Fruit fly (Drosophila melanogaster) whole organism, adult: ENCODE measurements around the gene NimC1.

Experiments
- CG11617 ChIP-seq: fragments of 200-800 bp; sonication (Bioruptor generic); optimal IDR thresholded peaks from 2 replicates; lab custom pipeline; 2017; ENCODE audit warnings: mild to moderate bottlenecking, missing biosample characterization, missing genetic modification reagents, missing genetic modification characterization
- CG12768 ChIP-seq: fragments of 200-800 bp; sonication (Bioruptor generic); optimal IDR thresholded peaks from 2 replicates; lab custom pipeline; 2017; ENCODE audit warnings: missing biosample characterization, missing genetic modification characterization, mild to moderate bottlenecking, moderate library complexity, missing genetic modification reagents
- CG14711 ChIP-seq: fragments of 200-800 bp; sonication (Bioruptor generic); optimal IDR thresholded peaks from 2 replicates; lab custom pipeline; 2018; ENCODE audit warnings: missing biosample characterization, mild to moderate bottlenecking, missing genetic modification characterization, moderate library complexity
- CG1620 ChIP-seq: fragments of 200-800 bp; sonication (Bioruptor generic); optimal IDR thresholded peaks from 2 replicates; lab custom pipeline; 2016; ENCODE audit warnings: missing biosample characterization, missing genetic modification characterization
- CG33017 ChIP-seq: fragments of 200-800 bp; sonication (Bioruptor generic); optimal IDR thresholded peaks from 2 replicates; lab custom pipeline; 2018; ENCODE audit warnings: missing biosample characterization, mild to moderate bottlenecking, missing genetic modification characterization, moderate library complexity
- CG5204 ChIP-seq: fragments of 200-800 bp; sonication (Bioruptor generic); optimal IDR thresholded peaks from 2 replicates; lab custom pipeline; 2016; ENCODE audit warnings: missing biosample characterization, missing genetic modification characterization
- CG7045 ChIP-seq: fragments of 200-800 bp; sonication (Bioruptor generic); optimal IDR thresholded peaks from 2 replicates; lab custom pipeline; 2017; ENCODE audit warnings: missing biosample characterization, mild to moderate bottlenecking, missing genetic modification characterization
- CG7101 ChIP-seq: fragments of 200-800 bp; sonication (Bioruptor generic); optimal IDR thresholded peaks from 2 replicates; lab custom pipeline; 2018; ENCODE audit warnings: missing biosample characterization, mild to moderate bottlenecking, missing genetic modification characterization, moderate library complexity
- Clk ChIP-seq: fragments of 200-800 bp; sonication (Bioruptor generic); optimal IDR thresholded peaks from 2 replicates; lab custom pipeline; 2017; ENCODE audit warnings: missing biosample characterization, missing genetic modification characterization
- Crg-1 ChIP-seq: fragments of 200-800 bp; sonication (Bioruptor generic); optimal IDR thresholded peaks from 2 replicates; lab custom pipeline; 2016; ENCODE audit warnings: missing biosample characterization, missing genetic modification characterization
- Hr96 ChIP-seq: fragments of 200-800 bp; sonication (Bioruptor generic); optimal IDR thresholded peaks from 2 replicates; lab custom pipeline; 2016; ENCODE audit warnings: missing biosample characterization, missing genetic modification characterization
- Mnt ChIP-seq: fragments of 200-800 bp; sonication (Bioruptor generic); optimal IDR thresholded peaks from 2 replicates; lab custom pipeline; 2016; ENCODE audit warnings: missing biosample characterization, mild to moderate bottlenecking, missing genetic modification characterization
- bab1 ChIP-seq: fragments of 200-800 bp; sonication (Bioruptor generic); optimal IDR thresholded peaks from 3 replicates; lab custom pipeline; 2019; ENCODE audit warnings: missing biosample characterization, mild to moderate bottlenecking, missing genetic modification characterization, moderate library complexity
- cic ChIP-seq: fragments of 200-800 bp; sonication (Bioruptor generic); optimal IDR thresholded peaks from 2 replicates; lab custom pipeline; 2017; ENCODE audit warnings: missing biosample characterization, mild to moderate bottlenecking, missing genetic modification characterization, moderate library complexity
- cnc ChIP-seq, 2 experiments: fragments of >200 bp; optimal IDR thresholded peaks; 2 replicates each; lab custom pipeline; 2017
- kay ChIP-seq: fragments of 200-800 bp; sonication (Bioruptor generic); peaks from one replicate; lab custom pipeline; 2016; ENCODE audit warnings: missing biosample characterization, missing genetic modification characterization, borderline replicate concordance
- ovo ChIP-seq: fragments of 200-800 bp; sonication (Bioruptor generic); optimal IDR thresholded peaks from 2 replicates; lab custom pipeline; 2016; ENCODE audit warnings: missing biosample characterization, missing genetic modification characterization
- pad ChIP-seq: fragments of 200-800 bp; sonication (Bioruptor generic); optimal IDR thresholded peaks from 3 replicates; lab custom pipeline; 2017; ENCODE audit warnings: missing biosample characterization, missing genetic modification characterization, mild to moderate bottlenecking, moderate library complexity, missing genetic modification reagents
- tj ChIP-seq: fragments of 200-800 bp; sonication (Bioruptor generic); optimal IDR thresholded peaks from 3 replicates; lab custom pipeline; 2017; ENCODE audit warnings: missing biosample characterization, mild to moderate bottlenecking, missing genetic modification characterization, moderate library complexity
- toe ChIP-seq: fragments of 200-800 bp; sonication (Bioruptor generic); optimal IDR thresholded peaks from 2 replicates; lab custom pipeline; 2016; ENCODE audit warnings: missing biosample characterization, missing genetic modification characterization

NimC1 gene

DNA sequence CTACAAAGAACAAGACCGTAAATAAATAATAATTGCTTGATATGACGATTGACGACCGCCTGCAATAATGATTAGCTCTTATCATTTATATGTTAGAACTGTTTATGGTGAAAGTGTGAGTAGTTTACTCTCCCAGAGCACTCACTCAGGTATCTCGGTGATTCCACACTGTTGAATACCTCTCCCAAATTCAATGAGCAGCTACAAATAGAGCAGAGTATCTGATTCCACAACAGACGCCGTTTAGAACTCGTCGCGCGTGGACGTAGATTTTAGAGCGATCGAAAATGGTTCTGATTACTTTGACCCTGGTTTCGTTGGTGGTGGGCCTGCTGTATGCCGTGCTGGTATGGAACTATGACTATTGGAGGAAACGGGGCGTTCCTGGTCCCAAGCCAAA lies 504 bp upstream of the NimC1 start, which contains the start of gene Cyp28a5:
Cyp28a5 (plus strand) TSS at position 230 of the 400 bp plus-strand sequence.
- peak; percentile 33 for TF ChIP-seq cic
- no peak for TF ChIP-seq CG1620 (GFP tag; lab: Kevin White, UChicago)
- TF ChIP-seq CG12768 (GFP tag; lab: Kevin White, UChicago), result no peak
- no peak for TF ChIP-seq CG14711 (tag; lab: Kevin White, UChicago)
- TF ChIP-seq Clk (GFP tag; lab: Kevin White, UChicago), result no peak
- TF ChIP-seq CG5204 (GFP tag; lab: Kevin White, UChicago), result no peak
- TF ChIP-seq Crg-1 (GFP tag; lab: Kevin White, UChicago), result no peak
- TF ChIP-seq ovo (GFP tag; lab: Kevin White, UChicago), result no peak
- TF ChIP-seq kay (GFP tag; lab: Kevin White, UChicago), result peak; percentile 59
- no peak for TF ChIP-seq pad (GFP tag; lab: Kevin White, UChicago)
- no peak for TF ChIP-seq CG11617 (GFP tag; lab: Kevin White, UChicago)
- TF ChIP-seq tj, result no peak
- no peak for TF ChIP-seq CG7045 (GFP tag; lab: Kevin White, UChicago)
- no peak for TF ChIP-seq bab1 (GFP tag; lab: Kevin White, UChicago)
- TF ChIP-seq CG7101 (tag; lab: Kevin White, UChicago), result no peak
- TF ChIP-seq Mnt (GFP tag; lab: Kevin White, UChicago), result peak; percentile 18
- TF ChIP-seq toe (GFP tag; lab: Kevin White, UChicago), result no peak
- peak; percentile 9 for TF ChIP-seq Hr96 (GFP tag; lab: Kevin White, UChicago)
- TF ChIP-seq CG33017 (tag; lab: Kevin White, UChicago), result no peak
- no peak for TF ChIP-seq cnc (optimal IDR thresholded peaks at IDR 0.05; lab: Kevin White, UChicago)

- TF ChIP-seq Hr96 (GFP tag; lab: Kevin White, UChicago) (no peak), bab1 (GFP tag; lab: Kevin White, UChicago) (no peak), ovo (GFP tag; lab: Kevin White, UChicago) (no peak), toe (GFP tag; lab: Kevin White, UChicago) (no peak), CG14711 (tag; lab: Kevin White, UChicago) (no peak), CG12768 (GFP tag; lab: Kevin White, UChicago) (no peak), cnc (optimal IDR thresholded peaks at IDR 0.05; lab: Kevin White, UChicago) (no peak), Clk (GFP tag; lab: Kevin White, UChicago) (no peak), CG1620 (GFP tag; lab: Kevin White, UChicago) (no peak), CG11617 (GFP tag; lab: Kevin White, UChicago) (no peak), pad (GFP tag; lab: Kevin White, UChicago) (no peak), CG7045 (GFP tag; lab: Kevin White, UChicago) (no peak), tj (no peak), CG7101 (tag; lab: Kevin White, UChicago) (no peak), Mnt (GFP tag; lab: Kevin White, UChicago) (no peak), CG33017 (tag; lab: Kevin White, UChicago) (no peak), CG5204 (GFP tag; lab: Kevin White, UChicago) (no peak), kay (GFP tag; lab: Kevin White, UChicago) (no peak), Crg-1 (GFP tag; lab: Kevin White, UChicago) (no peak)
These were observed 3.7 kb downstream of the NimC1 start, which contains the start of gene He for dm6 chr2L:13972847-13973246. Gene He (minus strand): TSS chr2L:13972947.

dm6 chr2L:13969876-13970275 lies 6.7 kb downstream of the NimC1 start, which contains the start of the genes NimB4 and NimB5:
Gene NimB4 (minus strand): TSS chr2L:13969976.
Gene NimB5 (plus strand): TSS chr2L:13970177.
- TF ChIP-seq Hr96 (GFP tag; lab: Kevin White, UChicago) (no peak), cic (no peak), CG7101 (tag; lab: Kevin White, UChicago) (no peak), pad (GFP tag; lab: Kevin White, UChicago) (no peak), Crg-1 (GFP tag; lab: Kevin White, UChicago) (no peak), CG11617 (GFP tag; lab: Kevin White, UChicago) (no peak), CG14711 (tag; lab: Kevin White, UChicago) (no peak), tj (no peak), kay (GFP tag; lab: Kevin White, UChicago) (no peak), CG12768 (GFP tag; lab: Kevin White, UChicago) (no peak), toe (GFP tag; lab: Kevin White, UChicago) (no peak), Mnt (GFP tag; lab: Kevin White, UChicago) (no peak), Clk (GFP tag; lab: Kevin White, UChicago) (no peak)

DNA sequence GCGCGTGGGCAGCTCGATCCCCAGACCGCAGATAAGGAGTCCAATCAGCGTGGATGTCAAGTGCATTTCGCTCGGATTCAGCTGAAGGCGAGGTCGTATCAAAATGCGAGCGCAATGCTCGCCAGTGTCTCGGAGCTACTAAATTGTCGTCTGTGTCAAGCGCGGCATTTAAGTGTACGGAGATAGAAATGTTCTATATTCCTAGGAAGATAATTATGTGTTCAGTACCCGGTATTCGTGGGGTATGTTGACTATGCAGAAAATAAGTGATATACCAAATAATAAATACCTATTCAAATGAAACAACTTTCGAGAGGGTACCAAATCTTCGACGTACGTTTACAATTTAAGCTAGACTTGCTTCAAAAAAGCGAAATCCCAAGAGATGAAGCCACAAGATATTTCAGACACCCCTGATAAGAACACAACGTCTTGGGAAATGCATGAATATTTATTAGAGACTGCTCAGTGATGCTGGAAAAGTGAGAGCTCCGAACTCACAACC lies 8.7 kb downstream of the NimC1 start, which contains the start of gene NimB3:
NimB3 (minus strand) TSS at position 140 of the 505 bp plus-strand sequence.
- no peak for TF ChIP-seq CG7045 (GFP tag; lab: Kevin White, UChicago)
- no peak for TF ChIP-seq bab1 (GFP tag; lab: Kevin White, UChicago)

DNA sequence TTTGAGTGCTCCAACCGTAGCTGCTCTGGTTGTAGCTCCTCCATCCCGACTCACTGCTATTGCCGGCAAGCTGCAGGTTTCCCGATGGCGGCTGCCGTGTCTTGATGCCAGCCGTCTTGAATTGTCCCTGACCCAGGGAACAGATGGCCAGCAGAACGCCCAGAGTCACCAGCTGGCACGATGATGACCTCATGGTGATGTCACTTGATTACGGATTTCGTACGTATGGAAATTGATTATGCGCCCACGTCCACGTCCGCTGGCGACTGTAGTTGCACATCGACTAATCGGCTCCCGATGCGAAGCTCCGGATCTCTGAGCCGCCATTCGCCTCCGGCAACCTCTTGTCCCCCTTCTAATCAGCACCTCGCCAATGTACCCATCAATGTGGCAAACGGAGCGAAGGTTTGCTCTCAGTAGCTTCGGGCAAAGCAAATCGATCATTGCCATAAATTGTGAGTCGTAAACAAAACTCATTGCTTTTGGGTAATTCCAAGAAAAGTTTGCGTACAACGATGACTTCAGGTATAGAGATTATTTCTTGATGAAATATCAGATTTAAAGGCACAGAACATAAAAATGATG lies 9.7 kb downstream of the NimC1 start, which contains the start of gene NimB2:
NimB2 (minus strand) TSS at position 287 of the 585 bp plus-strand sequence.
- TF ChIP-seq CG12768 (GFP tag; lab: Kevin White, UChicago), result no peak
- no peak for TF ChIP-seq CG7101 (tag; lab: Kevin White, UChicago)
- TF ChIP-seq bab1 (GFP tag; lab: Kevin White, UChicago), result no peak
- no peak for TF ChIP-seq tj
- no peak for TF ChIP-seq CG14711 (tag; lab: Kevin White, UChicago)
- TF ChIP-seq ovo (GFP tag; lab: Kevin White, UChicago), result no peak
- TF ChIP-seq cic, result no peak
- no peak for TF ChIP-seq cnc (optimal IDR thresholded peaks at IDR 0.05; lab: Kevin White, UChicago)
- no peak for TF ChIP-seq CG5204 (GFP tag; lab: Kevin White, UChicago)
- no peak for TF ChIP-seq Crg-1 (GFP tag; lab: Kevin White, UChicago)
- TF ChIP-seq Mnt (GFP tag; lab: Kevin White, UChicago), result no peak
- no peak for TF ChIP-seq pad (GFP tag; lab: Kevin White, UChicago)
- no peak for TF ChIP-seq Hr96 (GFP tag; lab: Kevin White, UChicago)
- TF ChIP-seq Clk (GFP tag; lab: Kevin White, UChicago), result no peak
- no peak for TF ChIP-seq CG1620 (GFP tag; lab: Kevin White, UChicago)
- no peak for TF ChIP-seq CG7045 (GFP tag; lab: Kevin White, UChicago)
- no peak for TF ChIP-seq CG33017 (tag; lab: Kevin White, UChicago)
